Worm (Caenorhabditis elegans) whole organism, early embryonic: ENCODE data around the gene T06D4.2.

ENCODE experiments used
- B0310.2 ChIP-seq: sonication (generic microtip); optimal IDR thresholded peaks from 2 replicates; lab custom pipeline; 2016; ENCODE audit warnings: mild to moderate bottlenecking, missing genetic modification characterization, missing compliant biosample characterization
- F13C5.2 ChIP-seq: sonication (generic microtip); optimal IDR thresholded peaks from 2 replicates; lab custom pipeline; 2017; ENCODE audit warnings: mild to moderate bottlenecking, missing genetic modification characterization, inconsistent platforms, missing compliant biosample characterization
- aly-1 ChIP-seq: sonication (generic microtip); optimal IDR thresholded peaks from 2 replicates; lab custom pipeline; 2016; ENCODE audit warnings: missing genetic modification characterization, missing compliant biosample characterization
- ama-1 ChIP-seq: fragments of 150-350 bp; optimal IDR thresholded peaks from 2 replicates; lab custom pipeline; 2014
- ceh-13 ChIP-seq: fragments of 200-800 bp; sonication (Bioruptor generic); optimal IDR thresholded peaks from 2 replicates; lab custom pipeline; 2018; ENCODE audit warnings: mild to moderate bottlenecking, missing genetic modification characterization, missing compliant biosample characterization
- ets-7 ChIP-seq: sonication (generic microtip); optimal IDR thresholded peaks from 2 replicates; lab custom pipeline; 2016; ENCODE audit warnings: missing genotype, missing genetic modification characterization, missing compliant biosample characterization
- flt-1 ChIP-seq: fragments of 200-800 bp; sonication (Bioruptor generic); IDR thresholded peaks from 2 replicates; pipeline ENCODE4 v1.3.6; 2022; ENCODE audit warnings: missing genetic modification characterization, missing compliant biosample characterization
- hmbx-1 ChIP-seq: sonication (generic microtip); optimal IDR thresholded peaks from 2 replicates; lab custom pipeline; 2016; ENCODE audit warnings: mild to moderate bottlenecking, missing genetic modification characterization, missing compliant biosample characterization
- hmg-4 ChIP-seq: fragments of 200-800 bp; sonication (Bioruptor generic); optimal IDR thresholded peaks from 2 replicates; lab custom pipeline; 2018; ENCODE audit warnings: mild to moderate bottlenecking, missing genetic modification characterization, missing compliant biosample characterization
- hnd-1 ChIP-seq: sonication (generic microtip); optimal IDR thresholded peaks from 2 replicates; lab custom pipeline; 2016; ENCODE audit warnings: missing genetic modification characterization, missing compliant biosample characterization
- pes-1 ChIP-seq: fragments of 200-800 bp; sonication (Bioruptor generic); IDR thresholded peaks from 2 replicates; pipeline ENCODE4 v1.3.6; 2022; ENCODE audit warnings: missing genetic modification reagents, missing genetic modification characterization, missing compliant biosample characterization
- sea-1 ChIP-seq: fragments of 200-800 bp; sonication (Bioruptor generic); conservative IDR thresholded peaks from 2 replicates; pipeline ENCODE4 v1.3.6; 2022; ENCODE audit warnings: missing genetic modification characterization, missing compliant biosample characterization
- tbx-11 ChIP-seq: fragments of 200-800 bp; sonication (Bioruptor generic); IDR thresholded peaks from 2 replicates; pipeline ENCODE4 v1.3.6; 2022; ENCODE audit warnings: missing genetic modification characterization, missing compliant biosample characterization
- tbx-37 ChIP-seq: fragments of 200-800 bp; sonication (Bioruptor generic); conservative IDR thresholded peaks from 2 replicates; pipeline ENCODE4 v1.3.6; 2022; ENCODE audit warnings: missing genetic modification reagents, missing genetic modification characterization, missing compliant biosample characterization

- TF ChIP-seq tbx-37 (GFP tag; lab: Robert Waterston, UW): no peak
- TF ChIP-seq ama-1 (lab: Kevin White, UChicago): no peak
- no peak for TF ChIP-seq flt-1 (GFP tag; lab: Robert Waterston, UW)
- TF ChIP-seq hmg-4 (GFP tag; lab: Kevin White, UChicago): no peak
- no peak for TF ChIP-seq ets-7 (tag; lab: Kevin White, UChicago)
- no peak for TF ChIP-seq aly-1
- TF ChIP-seq B0310.2 (tag; lab: Kevin White, UChicago): no peak
- TF ChIP-seq ceh-13 (GFP tag; lab: Kevin White, UChicago): no peak
- no peak for TF ChIP-seq hmbx-1 (tag; lab: Kevin White, UChicago)
- no peak for TF ChIP-seq tbx-11 (GFP tag; lab: Robert Waterston, UW)
- TF ChIP-seq sea-1 (GFP tag; lab: Robert Waterston, UW): no peak
- TF ChIP-seq hnd-1 (tag; lab: Kevin White, UChicago): no peak
- no peak for TF ChIP-seq pes-1 (GFP tag; lab: Robert Waterston, UW)
- no peak for TF ChIP-seq F13C5.2 (tag; lab: Kevin White, UChicago)
Observed at ce11 chrII:3378275-3378674, 7.4 kb downstream of the T06D4.2 start, which contains the start of gene Y49F6C.2.
